Worm (Caenorhabditis elegans) whole organism, young adult: ENCODE results near the gene C44B7.7.

Experiments
- F39B2.1 ChIP-seq: fragments of 200-800 bp; sonication (Bioruptor generic); IDR thresholded peaks from 2 replicates; pipeline ENCODE4 v1.3.6; 2022; ENCODE audit warnings: missing genetic modification reagents, missing genetic modification characterization, missing compliant biosample characterization
- K11D2.4 ChIP-seq: fragments of 200-800 bp; sonication (Bioruptor generic); IDR thresholded peaks from 2 replicates; pipeline ENCODE4 v1.3.6; 2022; ENCODE audit warnings: missing genetic modification reagents, missing genetic modification characterization, missing compliant biosample characterization
- attf-6 ChIP-seq: fragments of 200-800 bp; sonication (Bioruptor generic); IDR thresholded peaks from 2 replicates; pipeline ENCODE4 v1.3.6; 2022; ENCODE audit warnings: missing genetic modification reagents, missing genetic modification characterization, missing compliant biosample characterization
- egl-44 ChIP-seq: fragments of 200-800 bp; sonication (Bioruptor generic); IDR thresholded peaks from 2 replicates; pipeline ENCODE4 v1.3.6; 2022; ENCODE audit warnings: missing genetic modification reagents, missing genetic modification characterization, missing compliant biosample characterization
- mes-4 ChIP-seq: sonication (generic microtip); optimal IDR thresholded peaks from 2 replicates; lab custom pipeline; 2016; ENCODE audit warnings: missing genotype, missing genetic modification characterization, missing compliant biosample characterization
- tbp1 ChIP-seq: fragments of 200-800 bp; sonication (Bioruptor generic); optimal IDR thresholded peaks from 2 replicates; lab custom pipeline; 2018; ENCODE audit warnings: mild to moderate bottlenecking, missing genetic modification characterization, missing compliant biosample characterization

ce11 chrII:6923792-6924191, 43.8 kb upstream of the C44B7.7 start:
- TF ChIP-seq F39B2.1 (GFP tag; lab: Robert Waterston, UW), result no peak
- TF ChIP-seq attf-6 (GFP tag; lab: Robert Waterston, UW), result no peak
- TF ChIP-seq egl-44 (GFP tag; lab: Robert Waterston, UW), result no peak
- TF ChIP-seq K11D2.4 (GFP tag; lab: Robert Waterston, UW), result no peak
- no peak for TF ChIP-seq tbp1 (GFP tag; lab: Kevin White, UChicago)
- no peak for TF ChIP-seq mes-4
